Worm (Caenorhabditis elegans) whole organism, L1 larva: ENCODE data around the gene srd-15.

Source experiments
- C34B4.2 ChIP-seq: sonication (generic microtip); optimal IDR thresholded peaks from 2 replicates; lab custom pipeline; 2017; ENCODE audit warnings: mild to moderate bottlenecking, missing genetic modification characterization, missing compliant biosample characterization
- nhr-12 ChIP-seq: sonication (generic microtip); optimal IDR thresholded peaks from 2 replicates; lab custom pipeline; 2017; ENCODE audit warnings: missing biosample characterization, missing genetic modification characterization
- nhr-237 ChIP-seq: fragments of 150-350 bp; optimal IDR thresholded peaks from 2 replicates; lab custom pipeline; 2014; ENCODE audit warnings: missing biosample characterization, missing genetic modification characterization
- nhr-77 ChIP-seq: fragments of 150-350 bp; optimal IDR thresholded peaks from 2 replicates; lab custom pipeline; 2014; ENCODE audit warnings: missing biosample characterization, missing genetic modification characterization
- pag-3 ChIP-seq: sonication (generic microtip); optimal IDR thresholded peaks from 2 replicates; lab custom pipeline; 2017; ENCODE audit warnings: missing genetic modification characterization, mild to moderate bottlenecking, missing compliant biosample characterization, antibody characterized with exemption, borderline replicate concordance; ENCODE audit not compliant: insufficient read depth
- unc-30 ChIP-seq: sonication (generic microtip); optimal IDR thresholded peaks from 2 replicates; lab custom pipeline; 2017; ENCODE audit warnings: missing biosample characterization, missing genetic modification characterization

DNA sequence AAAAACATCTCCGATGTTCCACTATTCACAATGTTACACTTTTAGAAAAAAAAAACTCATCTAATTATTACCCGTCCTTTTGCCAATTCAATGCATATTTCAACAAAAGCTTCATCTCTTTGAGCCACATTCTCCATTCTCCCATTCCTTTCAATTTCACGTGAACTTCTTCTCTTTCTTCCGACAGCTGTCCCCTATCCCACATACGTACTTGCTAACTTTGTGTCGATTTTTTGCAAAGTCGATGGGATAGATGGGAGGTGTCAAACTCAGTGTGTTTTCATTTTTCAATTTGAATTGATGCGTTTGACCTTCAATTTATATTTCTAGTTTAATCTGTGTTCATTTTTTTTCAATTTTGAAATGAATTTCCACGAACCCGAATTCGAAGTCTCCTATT is 14.9 kb downstream of the srd-15 start:
- TF ChIP-seq unc-30 (tag; lab: Kevin White, UChicago) (no peak), nhr-77 (tag; lab: Kevin White, UChicago) (no peak), nhr-12 (tag; lab: Kevin White, UChicago) (no peak), pag-3 (tag; lab: Kevin White, UChicago) (no peak), nhr-237 (tag; lab: Kevin White, UChicago) (no peak), C34B4.2 (tag; lab: Kevin White, UChicago) (no peak)
